Worm (Caenorhabditis elegans): ENCODE results near the gene nurf-1.

DNA sequence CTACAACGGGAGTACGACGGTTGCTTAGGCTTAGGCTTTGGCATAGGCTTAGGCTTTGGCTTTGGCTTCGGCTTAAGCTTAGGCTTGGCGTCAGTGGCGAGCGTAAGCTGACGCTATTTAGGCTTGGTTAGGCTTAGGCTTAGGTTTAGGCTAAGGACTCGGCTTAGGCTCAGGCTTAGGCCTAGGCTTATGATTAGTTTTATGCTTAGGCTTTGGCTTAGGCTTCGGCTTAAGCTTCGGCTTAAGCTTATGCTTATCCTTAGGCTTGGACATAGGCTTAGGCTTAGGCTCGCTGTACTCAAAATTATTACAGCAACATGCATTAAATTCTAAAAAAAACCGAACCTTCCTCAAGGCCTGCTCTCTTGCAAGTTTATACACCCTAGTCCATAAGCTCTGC, 15.9 kb upstream of the nurf-1 start:
- TF ChIP-seq aha-1 (tag; optimal IDR thresholded peaks at IDR 0.05) (no peak), nhr-90 (tag; optimal IDR thresholded peaks at IDR 0.05; ENCODE audit: poor library complexity) (no peak), nhr-77 (tag; optimal IDR thresholded peaks at IDR 0.05) (no peak), egl-27 (tag; optimal IDR thresholded peaks at IDR 0.05) (no peak), rnt-1 (tag; optimal IDR thresholded peaks at IDR 0.05) (no peak), nhr-11 (tag; optimal IDR thresholded peaks at IDR 0.05) (no peak), tbx-2 (tag; optimal IDR thresholded peaks at IDR 0.05) (no peak), unc-62 (GFP tag; optimal IDR thresholded peaks at IDR 0.05) (no peak), lin-15B (tag; optimal IDR thresholded peaks at IDR 0.05) (no peak), ztf-11 (tag; optimal IDR thresholded peaks at IDR 0.05) (no peak)

Data from whole organism, L1 larva.